Fruit fly (Drosophila melanogaster): ENCODE measurements around the gene Kal1.

Gene Kal1

DNA sequence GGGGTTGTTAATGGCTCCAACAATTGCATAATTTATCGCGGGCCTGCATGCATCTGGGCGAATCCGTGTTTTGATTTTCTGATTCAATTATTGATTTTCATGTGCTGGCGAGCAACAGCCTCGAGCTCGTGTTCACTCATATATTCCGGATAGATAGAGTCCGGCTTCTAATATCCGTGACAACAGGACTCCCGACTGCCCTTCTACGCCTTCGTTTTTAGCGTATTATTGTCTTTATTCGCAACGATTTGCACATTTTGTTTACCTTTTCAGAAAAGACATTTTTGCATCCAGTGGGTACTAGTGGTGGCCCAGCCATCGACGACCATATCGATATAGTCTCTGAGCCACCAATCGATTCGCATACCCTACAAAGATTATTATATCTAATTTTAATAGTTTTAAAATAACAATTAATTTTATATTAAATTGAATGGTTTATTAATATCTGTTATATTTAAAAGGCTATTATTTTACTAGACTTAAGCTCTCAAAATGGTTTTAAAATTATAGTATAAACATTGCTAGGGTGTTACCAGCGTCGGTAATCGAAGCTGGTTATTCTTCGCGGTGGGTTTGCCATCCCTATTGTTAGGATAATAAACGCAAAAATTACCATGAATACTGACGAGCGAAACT, 20.1 kb downstream of the Kal1 start, which contains the start of the genes Myo95E and TBC1d7 (continued):
- TF ChIP-seq ss (GFP tag; optimal IDR thresholded peaks at IDR 0.05) (peak in 1 of 2 experiments; percentile 86), Sox14 (GFP tag; optimal IDR thresholded peaks at IDR 0.05) (no peak), Sox102F (GFP tag; optimal IDR thresholded peaks at IDR 0.05) (no peak), CG10631 (GFP tag; optimal IDR thresholded peaks at IDR 0.05) (peak; percentile 92), eg (GFP tag; IDR thresholded peaks at IDR 0.05) (peak; percentile 97), Hr38 (GFP tag; optimal IDR thresholded peaks at IDR 0.05) (no peak), CG8119 (GFP tag; IDR thresholded peaks at IDR 0.05) (peak; percentile 92), Hr39 (GFP tag; optimal IDR thresholded peaks at IDR 0.05) (peak; percentile 72), topi (GFP tag; optimal IDR thresholded peaks at IDR 0.05) (peak; percentile 87), net (GFP tag; optimal IDR thresholded peaks at IDR 0.05) (peak; percentile 84), Eip75B (GFP tag; optimal IDR thresholded peaks at IDR 0.05) (no peak), CG34406 (GFP tag; optimal IDR thresholded peaks at IDR 0.05) (peak; percentile 92), Smox (GFP tag; optimal IDR thresholded peaks at IDR 0.05) (no peak), Eip93F (GFP tag; optimal IDR thresholded peaks at IDR 0.05) (peak; percentile 73), lz (GFP tag; optimal IDR thresholded peaks at IDR 0.05) (peak; percentile 87), cyc (GFP tag; optimal IDR thresholded peaks at IDR 0.05) (peak; percentile 83), CG6808 (GFP tag; optimal IDR thresholded peaks at IDR 0.05) (no peak), CG15336 (GFP tag; IDR thresholded peaks at IDR 0.05) (peak; percentile 92), CG11902 (GFP tag; optimal IDR thresholded peaks at IDR 0.05) (peak; percentile 90), esn (GFP tag; optimal IDR thresholded peaks at IDR 0.05) (peak; percentile 89), CG31627 (GFP tag; optimal IDR thresholded peaks at IDR 0.05) (peak; percentile 76), CG4318 (GFP tag; optimal IDR thresholded peaks at IDR 0.05) (peak; percentile 80), OdsH (GFP tag; optimal IDR thresholded peaks at IDR 0.05) (peak; percentile 92), Ets21C (GFP tag; optimal IDR thresholded peaks at IDR 0.05) (peak; percentile 70), CG6276 (GFP tag; optimal IDR thresholded peaks at IDR 0.05) (no peak), CG1621 (tag; optimal IDR thresholded peaks at IDR 0.05) (no peak), fkh (GFP tag; optimal IDR thresholded peaks at IDR 0.05) (no peak), Ets96B (tag; optimal IDR thresholded peaks at IDR 0.05) (peak; percentile 93), Met (GFP tag; optimal IDR thresholded peaks at IDR 0.05) (no peak)

DNA sequence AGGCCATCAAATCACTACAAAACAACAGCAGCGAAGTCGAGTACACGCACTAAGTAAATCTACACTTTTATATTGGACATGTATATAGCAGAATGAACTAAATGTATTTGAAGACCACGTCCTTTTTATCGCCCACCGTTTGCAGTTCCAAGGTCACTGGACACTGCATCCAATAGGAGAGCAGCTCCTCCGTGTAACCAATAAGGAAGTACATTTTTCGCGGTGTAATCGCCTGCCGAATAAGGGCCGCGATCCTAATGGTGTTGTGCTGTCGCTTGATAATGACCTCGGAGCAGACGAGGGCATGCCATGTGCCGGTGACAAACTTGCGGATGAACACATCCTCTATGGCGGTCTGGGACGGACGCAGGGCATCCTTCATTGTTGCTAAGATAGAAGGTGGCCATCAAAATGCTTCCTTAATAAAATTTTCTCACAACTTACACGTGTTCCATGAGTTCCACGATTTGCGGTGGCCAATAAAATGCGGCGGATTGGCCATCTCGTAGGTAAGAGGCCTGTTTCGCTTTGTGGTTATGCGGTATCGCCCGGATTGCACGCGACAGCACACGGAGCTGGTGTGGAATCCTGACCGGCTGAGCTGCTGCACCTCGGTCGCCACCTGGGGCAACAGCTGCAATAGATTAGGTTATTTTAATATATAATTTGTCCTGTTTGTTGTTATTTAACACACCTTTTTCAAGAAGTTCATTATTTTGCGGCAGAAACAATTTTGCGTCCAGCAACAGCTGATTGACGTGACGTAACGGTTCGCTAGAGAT, 21.8 kb downstream of the Kal1 start, which contains the start of gene mRpS24:
mRpS24 (minus strand) TSS at position 772 of the 782 bp plus-strand sequence.
- TF ChIP-seq Eip93F (GFP tag; optimal IDR thresholded peaks at IDR 0.05) = no peak
- no peak for TF ChIP-seq Hr38 (GFP tag; optimal IDR thresholded peaks at IDR 0.05)
- no peak for TF ChIP-seq Eip78C (GFP tag)
- TF ChIP-seq CG10631 (GFP tag; optimal IDR thresholded peaks at IDR 0.05) = no peak
- no peak for TF ChIP-seq Hr4 (GFP tag; optimal IDR thresholded peaks at IDR 0.05)
- no peak for TF ChIP-seq Sox14 (GFP tag; optimal IDR thresholded peaks at IDR 0.05)
- TF ChIP-seq CG6276 (GFP tag; optimal IDR thresholded peaks at IDR 0.05) = no peak
- no peak for TF ChIP-seq ss (GFP tag; optimal IDR thresholded peaks at IDR 0.05)
- no peak for TF ChIP-seq Gug (GFP tag; IDR thresholded peaks at IDR 0.05)
- TF ChIP-seq esn (GFP tag; optimal IDR thresholded peaks at IDR 0.05) = no peak
- no peak for TF ChIP-seq CG8119 (GFP tag; IDR thresholded peaks at IDR 0.05)
- no peak for TF ChIP-seq fd59A (GFP tag; optimal IDR thresholded peaks at IDR 0.05)
- TF ChIP-seq CG8632 (GFP tag; optimal IDR thresholded peaks at IDR 0.05) = no peak
- TF ChIP-seq salr (GFP tag; optimal IDR thresholded peaks at IDR 0.05) = no peak

DNA sequence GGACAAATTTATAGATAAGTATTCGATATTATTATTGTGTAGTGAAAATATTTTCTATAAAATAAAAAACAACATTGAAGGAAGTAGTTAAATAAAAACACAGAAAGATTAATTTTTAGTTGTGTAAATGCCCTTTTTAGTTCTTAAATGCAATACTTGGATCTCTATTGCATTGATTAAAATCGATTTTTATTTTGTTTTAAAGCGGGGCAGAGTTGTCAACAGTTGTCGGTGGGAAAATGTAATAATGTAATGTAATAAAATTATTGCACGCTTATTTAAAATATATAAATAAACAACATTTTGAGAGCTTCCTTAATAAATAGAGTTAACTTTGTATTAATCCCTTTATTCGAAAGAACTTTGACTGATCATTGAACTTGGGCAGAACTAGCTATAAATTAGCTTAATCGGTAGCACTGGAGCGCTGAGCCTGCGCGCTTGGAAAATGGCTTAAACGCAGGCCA, 22.4 kb downstream of the Kal1 start, which contains the start of gene Apc2:
Apc2 (plus strand) TSS at position 411 of the 467 bp plus-strand sequence.
- TF ChIP-seq CG3919 (GFP tag; optimal IDR thresholded peaks at IDR 0.05) (peak; percentile 58), Sox102F (GFP tag; optimal IDR thresholded peaks at IDR 0.05) (no peak), net (GFP tag; optimal IDR thresholded peaks at IDR 0.05) (peak; percentile 52), CG9139 (GFP tag; optimal IDR thresholded peaks at IDR 0.05) (no peak), CG11762 (GFP tag; optimal IDR thresholded peaks at IDR 0.05; ENCODE audit: insufficient read depth) (no peak), ss (GFP tag; optimal IDR thresholded peaks at IDR 0.05) (peak in 1 of 2 experiments; percentile 13), topi (GFP tag; optimal IDR thresholded peaks at IDR 0.05) (peak; percentile 60), CG32006 (GFP tag; optimal IDR thresholded peaks at IDR 0.05) (peak; percentile 69), Eip78C (GFP tag) (peak; percentile 91), acj6 (GFP tag; optimal IDR thresholded peaks at IDR 0.05) (peak; percentile 60), CG15336 (GFP tag; IDR thresholded peaks at IDR 0.05) (peak; percentile 56), Smox (GFP tag; optimal IDR thresholded peaks at IDR 0.05) (no peak), Gug (GFP tag; IDR thresholded peaks at IDR 0.05) (peak; percentile 45; the same call in 1 of the 2 replicates), CG8119 (GFP tag; IDR thresholded peaks at IDR 0.05) (no peak), Ets96B (tag; optimal IDR thresholded peaks at IDR 0.05) (peak; percentile 56), cyc (GFP tag; optimal IDR thresholded peaks at IDR 0.05) (peak; percentile 56), CG6163 (GFP tag; IDR thresholded peaks at IDR 0.05) (peak; percentile 71), CG8632 (GFP tag; optimal IDR thresholded peaks at IDR 0.05) (peak; percentile 37), CG6808 (GFP tag; optimal IDR thresholded peaks at IDR 0.05) (no peak), salr (GFP tag; optimal IDR thresholded peaks at IDR 0.05) (peak in 1 of 2 experiments; percentile 30), CG6792 (GFP tag; optimal IDR thresholded peaks at IDR 0.05) (peak; percentile 49), CG11294 (GFP tag; IDR thresholded peaks at IDR 0.05) (no peak), OdsH (GFP tag; optimal IDR thresholded peaks at IDR 0.05) (peak; percentile 70), CG31627 (GFP tag; optimal IDR thresholded peaks at IDR 0.05) (peak; percentile 42)

Data from whole organism, prepupa.